Worm (Caenorhabditis elegans) whole organism, L1 larva: ENCODE results near the gene T19B10.5.

Experiments used
- elt-2 ChIP-seq: sonication (generic microtip); optimal IDR thresholded peaks from 2 replicates; lab custom pipeline; 2016; ENCODE audit warnings: missing genetic modification characterization, mild to moderate bottlenecking, inconsistent platforms, missing compliant biosample characterization, missing genetic modification reagents
- fkh-10 ChIP-seq: sonication (generic microtip); optimal IDR thresholded peaks from 2 replicates; lab custom pipeline; 2017; ENCODE audit warnings: missing biosample characterization, missing genetic modification reagents, missing genetic modification characterization
- mep-1 ChIP-seq: fragments of 150-350 bp; optimal IDR thresholded peaks from 2 replicates; lab custom pipeline; 2014; ENCODE audit warnings: missing biosample characterization, missing genetic modification characterization
- nhr-11 ChIP-seq: fragments of 150-350 bp; optimal IDR thresholded peaks from 2 replicates; lab custom pipeline; 2014; ENCODE audit warnings: missing biosample characterization, missing genetic modification characterization
- sox-4 ChIP-seq: sonication (generic microtip); optimal IDR thresholded peaks from 2 replicates; lab custom pipeline; 2016; ENCODE audit warnings: missing genetic modification characterization, missing compliant biosample characterization
- unc-86 ChIP-seq: sonication (generic microtip); optimal IDR thresholded peaks from 2 replicates; lab custom pipeline; 2016; ENCODE audit warnings: missing genetic modification characterization, missing compliant biosample characterization
- zip-4 ChIP-seq: fragments of 200-800 bp; sonication (Bioruptor generic); optimal IDR thresholded peaks from 2 replicates; lab custom pipeline; 2018; ENCODE audit warnings: mild to moderate bottlenecking, missing genetic modification characterization, moderate library complexity, missing compliant biosample characterization
- ztf-11 ChIP-seq, 2 experiments: sonication (generic microtip); optimal IDR thresholded peaks; 2 replicates each; lab custom pipeline; 2016 to 2017; ENCODE audit warnings: missing genetic modification characterization in 2 of 2, missing biosample characterization in 1 of 2, missing compliant biosample characterization in 1 of 2
- ztf-4 ChIP-seq: fragments of 150-350 bp; optimal IDR thresholded peaks from 2 replicates; lab custom pipeline; 2014; ENCODE audit warnings: missing biosample characterization, missing genetic modification characterization

DNA sequence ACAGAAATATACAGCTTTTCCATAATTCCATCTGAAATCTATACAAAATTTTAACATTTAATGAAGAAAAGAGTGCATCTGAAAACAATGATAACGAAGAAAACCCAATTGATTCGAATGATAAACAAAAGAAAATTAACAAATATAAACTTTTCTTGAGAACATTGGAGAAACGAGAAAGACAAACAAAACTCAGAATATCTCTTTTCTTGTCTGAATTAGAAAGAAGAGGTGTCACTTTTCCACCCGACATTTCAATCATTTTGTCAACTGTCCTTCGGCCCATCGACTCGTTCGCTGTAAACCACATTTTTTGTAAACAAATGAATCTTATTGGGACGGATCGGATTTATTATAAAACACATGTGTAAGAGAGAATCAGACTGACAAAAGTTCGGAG is 8.5 kb upstream of the T19B10.5 start, which contains the start of gene bgal-1:
- TF ChIP-seq nhr-11 (tag; lab: Kevin White, UChicago) (no peak), mep-1 (tag; lab: Kevin White, UChicago) (peak; percentile 7), unc-86 (no peak), elt-2 (tag; lab: Kevin White, UChicago) (no peak), fkh-10 (GFP tag; lab: Kevin White, UChicago) (no peak), sox-4 (tag; lab: Kevin White, UChicago) (no peak), zip-4 (GFP tag; lab: Kevin White, UChicago) (no peak), ztf-11 (tag; optimal IDR thresholded peaks at IDR 0.05; lab: Kevin White, UChicago) (no peak), ztf-4 (tag; lab: Kevin White, UChicago) (no peak)
